Fruit fly (Drosophila melanogaster): Measurements from ENCODE around the gene Teh3.
A peak's percentile ranks its signal among the peaks of the same experiment; 100 is the strongest.

Gene Teh3

dm6 chr3L:4186659-4187058 is 2.2 kb upstream of the Teh3 start, which contains the start of gene VhaM9.7-c:
Gene VhaM9.7-c, minus strand, starts transcription at chr3L:4186865.
- TF ChIP-seq psq (GFP tag; optimal IDR thresholded peaks at IDR 0.05) = peak; percentile 24
- peak; percentile 62 for TF ChIP-seq h (GFP tag; optimal IDR thresholded peaks at IDR 0.05)
- TF ChIP-seq rgr (GFP tag; optimal IDR thresholded peaks at IDR 0.05) = peak; percentile 70
- TF ChIP-seq Hr78 (GFP tag; optimal IDR thresholded peaks at IDR 0.05) = no peak
- peak; percentile 34 for TF ChIP-seq sv (GFP tag; optimal IDR thresholded peaks at IDR 0.05)
- no peak for TF ChIP-seq jim (GFP tag; optimal IDR thresholded peaks at IDR 0.05)
- peak; percentile 75 for TF ChIP-seq Hr83 (GFP tag; optimal IDR thresholded peaks at IDR 0.05; ENCODE audit: poor library complexity, severe bottlenecking)
- TF ChIP-seq Abd-B (GFP tag; optimal IDR thresholded peaks at IDR 0.05) = no peak
- peak; percentile 22 for TF ChIP-seq ey (GFP tag; optimal IDR thresholded peaks at IDR 0.05)
- peak; percentile 17 for TF ChIP-seq dsf (GFP tag; optimal IDR thresholded peaks at IDR 0.05; ENCODE audit: borderline replicate concordance)
- TF ChIP-seq Jra (GFP tag; optimal IDR thresholded peaks at IDR 0.05) = peak; percentile 59
- peak in 1 of 2 experiments; percentile 62 for TF ChIP-seq foxo (GFP tag; optimal IDR thresholded peaks at IDR 0.05)
- peak; percentile 2 for TF ChIP-seq GATAd (GFP tag; optimal IDR thresholded peaks at IDR 0.05)
- TF ChIP-seq CG9705 (GFP tag; optimal IDR thresholded peaks at IDR 0.05) = peak; percentile 18
- peak; percentile 27 for TF ChIP-seq HLH106 (tag; optimal IDR thresholded peaks at IDR 0.05)
- no peak for TF ChIP-seq CrebA (GFP tag; optimal IDR thresholded peaks at IDR 0.05; ENCODE audit: borderline replicate concordance)
- peak; percentile 4 for TF ChIP-seq br (GFP tag; optimal IDR thresholded peaks at IDR 0.05)
- peak; percentile 39 for TF ChIP-seq OdsH (GFP tag; optimal IDR thresholded peaks at IDR 0.05)
- peak; percentile 44 for TF ChIP-seq fru (GFP tag; optimal IDR thresholded peaks at IDR 0.05)
- no peak for TF ChIP-seq woc (GFP tag; optimal IDR thresholded peaks at IDR 0.05)

- no peak for TF ChIP-seq Hr83 (GFP tag; optimal IDR thresholded peaks at IDR 0.05; ENCODE audit: poor library complexity, severe bottlenecking)
- TF ChIP-seq rgr (GFP tag; optimal IDR thresholded peaks at IDR 0.05) = no peak
- no peak for TF ChIP-seq br (GFP tag; optimal IDR thresholded peaks at IDR 0.05)
- no peak for TF ChIP-seq Rel (GFP tag; optimal IDR thresholded peaks at IDR 0.05)
- no peak for TF ChIP-seq Rel (tag; optimal IDR thresholded peaks at IDR 0.05)
- no peak for TF ChIP-seq h (GFP tag; optimal IDR thresholded peaks at IDR 0.05)
- TF ChIP-seq Dif (GFP tag; optimal IDR thresholded peaks at IDR 0.05; ENCODE audit: partially characterized antibody) = no peak
- no peak for TF ChIP-seq Dfd (GFP tag; optimal IDR thresholded peaks at IDR 0.05)
- TF ChIP-seq tai (GFP tag; optimal IDR thresholded peaks at IDR 0.05) = no peak
- TF ChIP-seq CG32264 (GFP tag; optimal IDR thresholded peaks at IDR 0.05) = no peak
- TF ChIP-seq Abd-B (GFP tag; optimal IDR thresholded peaks at IDR 0.05) = no peak
- no peak for TF ChIP-seq sage (GFP tag; optimal IDR thresholded peaks at IDR 0.05)
- TF ChIP-seq pan (optimal IDR thresholded peaks at IDR 0.05) = no peak
Measured at dm6 chr3L:4185259-4185658, 796 bp upstream of the Teh3 start.

- TF ChIP-seq Dfd (GFP tag; optimal IDR thresholded peaks at IDR 0.05) (no peak), N (GFP tag; optimal IDR thresholded peaks at IDR 0.05) (no peak), sage (GFP tag; optimal IDR thresholded peaks at IDR 0.05) (no peak), Abd-B (GFP tag; optimal IDR thresholded peaks at IDR 0.05) (no peak), foxo (GFP tag; optimal IDR thresholded peaks at IDR 0.05) (no peak), Myc (optimal IDR thresholded peaks at IDR 0.05) (no peak), dsf (GFP tag; optimal IDR thresholded peaks at IDR 0.05; ENCODE audit: borderline replicate concordance) (no peak), psq (GFP tag; optimal IDR thresholded peaks at IDR 0.05) (no peak), lola (GFP tag; optimal IDR thresholded peaks at IDR 0.05) (no peak), fru (GFP tag; optimal IDR thresholded peaks at IDR 0.05) (no peak), brk (GFP tag; optimal IDR thresholded peaks at IDR 0.05) (no peak), Vsx2 (GFP tag; optimal IDR thresholded peaks at IDR 0.05; ENCODE audit: partially characterized antibody) (no peak), Jra (GFP tag; optimal IDR thresholded peaks at IDR 0.05) (no peak), tai (GFP tag; optimal IDR thresholded peaks at IDR 0.05) (no peak), Hr83 (GFP tag; optimal IDR thresholded peaks at IDR 0.05; ENCODE audit: poor library complexity, severe bottlenecking) (no peak), Mio (GFP tag; optimal IDR thresholded peaks at IDR 0.05) (no peak)
Measured at dm6 chr3L:4177981-4178562, 6.4 kb downstream of the Teh3 start, which contains the start of gene Teh4. Gene Teh4, minus strand, starts transcription at chr3L:4178270.

- TF ChIP-seq ey (GFP tag; optimal IDR thresholded peaks at IDR 0.05) (no peak), CrebA (GFP tag; optimal IDR thresholded peaks at IDR 0.05; ENCODE audit: borderline replicate concordance) (no peak), HLH106 (tag; optimal IDR thresholded peaks at IDR 0.05) (no peak), Jra (GFP tag; optimal IDR thresholded peaks at IDR 0.05) (no peak), tai (GFP tag; optimal IDR thresholded peaks at IDR 0.05) (no peak), foxo (GFP tag; optimal IDR thresholded peaks at IDR 0.05) (no peak), Dfd (GFP tag; optimal IDR thresholded peaks at IDR 0.05) (no peak)
Measured at dm6 chr3L:4173584-4173983, 10.9 kb downstream of the Teh3 start, which contains the start of gene CG18675. Gene CG18675, plus strand, starts transcription at chr3L:4173884.

Measured in whole organism, wandering third instar larva.